Worm (Caenorhabditis elegans): ENCODE data around the gene hmgs-1.

The hmgs-1 gene

ce11 chrV:5660604-5661209 lies 23.7 kb downstream of the hmgs-1 start, which contains the start of the genes mut-14 and C14C11.2:
TSS of gene mut-14 (minus strand) at chrV:5660704.
TSS of gene C14C11.2 (plus strand) at chrV:5661159.
- TF ChIP-seq klf-2 (GFP tag; conservative IDR thresholded peaks at IDR 0.05) (no peak), tab-1 (GFP tag; IDR thresholded peaks at IDR 0.05) (no peak), cog-1 (tag; optimal IDR thresholded peaks at IDR 0.05) (no peak), flt-1 (GFP tag; IDR thresholded peaks at IDR 0.05) (no peak), ref-1 (GFP tag; conservative IDR thresholded peaks at IDR 0.05) (no peak), ztf-29 (GFP tag; IDR thresholded peaks at IDR 0.05) (no peak), T22C8.4 (GFP tag; IDR thresholded peaks at IDR 0.05) (no peak), med-1 (GFP tag; optimal IDR thresholded peaks at IDR 0.05; ENCODE audit: insufficient read depth) (no peak), ztf-23 (GFP tag; IDR thresholded peaks at IDR 0.05) (no peak)

- no peak for TF ChIP-seq klf-2 (GFP tag; conservative IDR thresholded peaks at IDR 0.05)
- no peak for TF ChIP-seq T22C8.4 (GFP tag; IDR thresholded peaks at IDR 0.05)
Measured at ce11 chrV:5653990-5654499, 30.3 kb downstream of the hmgs-1 start, which contains the start of gene hex-2. TSS of gene hex-2 (plus strand) at chrV:5654449.

ce11 chrV:5651905-5652304 lies 32.5 kb downstream of the hmgs-1 start:
- TF ChIP-seq med-1 (GFP tag; optimal IDR thresholded peaks at IDR 0.05; ENCODE audit: insufficient read depth): no peak
- no peak for TF ChIP-seq cog-1 (tag; optimal IDR thresholded peaks at IDR 0.05)
- no peak for TF ChIP-seq T22C8.4 (GFP tag; IDR thresholded peaks at IDR 0.05)
- TF ChIP-seq ref-1 (GFP tag; conservative IDR thresholded peaks at IDR 0.05): no peak

ce11 chrV:5647359-5647758 lies 37.0 kb downstream of the hmgs-1 start, which contains the start of gene C14C11.4:
TSS of gene C14C11.4 (plus strand) at chrV:5647610.
- TF ChIP-seq flt-1 (GFP tag; IDR thresholded peaks at IDR 0.05): no peak
- no peak for TF ChIP-seq med-1 (GFP tag; optimal IDR thresholded peaks at IDR 0.05; ENCODE audit: insufficient read depth)
- TF ChIP-seq tab-1 (GFP tag; IDR thresholded peaks at IDR 0.05): no peak
- no peak for TF ChIP-seq ztf-29 (GFP tag; IDR thresholded peaks at IDR 0.05)
- TF ChIP-seq cog-1 (tag; optimal IDR thresholded peaks at IDR 0.05): no peak
- TF ChIP-seq klf-2 (GFP tag; conservative IDR thresholded peaks at IDR 0.05): no peak
- TF ChIP-seq ref-1 (GFP tag; conservative IDR thresholded peaks at IDR 0.05): no peak
- TF ChIP-seq T22C8.4 (GFP tag; IDR thresholded peaks at IDR 0.05): no peak

- no peak for TF ChIP-seq ref-1 (GFP tag; conservative IDR thresholded peaks at IDR 0.05)
- TF ChIP-seq tab-1 (GFP tag; IDR thresholded peaks at IDR 0.05): no peak
- TF ChIP-seq klf-2 (GFP tag; conservative IDR thresholded peaks at IDR 0.05): no peak
- no peak for TF ChIP-seq med-1 (GFP tag; optimal IDR thresholded peaks at IDR 0.05; ENCODE audit: insufficient read depth)
- TF ChIP-seq cog-1 (tag; optimal IDR thresholded peaks at IDR 0.05): no peak
- no peak for TF ChIP-seq T22C8.4 (GFP tag; IDR thresholded peaks at IDR 0.05)
- TF ChIP-seq ztf-23 (GFP tag; IDR thresholded peaks at IDR 0.05): no peak
- TF ChIP-seq flt-1 (GFP tag; IDR thresholded peaks at IDR 0.05): no peak
- TF ChIP-seq ztf-29 (GFP tag; IDR thresholded peaks at IDR 0.05): no peak
Measured at ce11 chrV:5644171-5644570, 40.2 kb downstream of the hmgs-1 start, which contains the start of gene srx-117. TSS of gene srx-117 (plus strand) at chrV:5644471.

ce11 chrV:5634445-5634844 lies 49.9 kb downstream of the hmgs-1 start:
- no peak for TF ChIP-seq T22C8.4 (GFP tag; IDR thresholded peaks at IDR 0.05)

Data from whole organism, midembryonic.